Fruit fly (Drosophila melanogaster) Kc167 (cell line): ENCODE results near the gene CG5107.
A peak's percentile ranks its signal among the peaks of the same experiment; 100 is the strongest.

Experiments
- Myc ChIP-seq: fragments of >200 bp; optimal IDR thresholded peaks from 2 replicates; lab custom pipeline; 2017; ENCODE audit warnings: missing external identifiers
- Sin3A ChIP-seq: fragments of >200 bp; optimal IDR thresholded peaks from 2 replicates; lab custom pipeline; 2018; ENCODE audit warnings: missing external identifiers
- h ChIP-seq: fragments of >200 bp; optimal IDR thresholded peaks from 3 replicates; lab custom pipeline; 2018; ENCODE audit warnings: missing external identifiers
- insv ChIP-seq: fragments of >200 bp; optimal IDR thresholded peaks from 3 replicates; lab custom pipeline; 2018; ENCODE audit warnings: missing external identifiers
- psq ChIP-seq: fragments of >200 bp; optimal IDR thresholded peaks from 2 replicates; lab custom pipeline; 2017; ENCODE audit warnings: missing external identifiers
- ttk ChIP-seq: sonication (Bioruptor generic); optimal IDR thresholded peaks from 2 replicates; lab custom pipeline; 2017; ENCODE audit warnings: missing external identifiers

Gene CG5107

dm6 chr3R:25504891-25505290 is at the start of gene CG5107:
TSS of gene CG5107 (plus strand) at chr3R:25505191.
- TF ChIP-seq Myc (lab: Kevin White, UChicago) (no peak), Sin3A (lab: Kevin White, UChicago) (no peak), psq (lab: Kevin White, UChicago) (no peak), ttk (no peak), insv (lab: Kevin White, UChicago) (no peak), h (lab: Kevin White, UChicago) (no peak)

dm6 chr3R:25457097-25457496 is 47.9 kb upstream of the CG5107 start:
- TF ChIP-seq h (lab: Kevin White, UChicago) (no peak), Myc (lab: Kevin White, UChicago) (no peak), Sin3A (lab: Kevin White, UChicago) (no peak), ttk (no peak), insv (lab: Kevin White, UChicago) (no peak), psq (lab: Kevin White, UChicago) (no peak)

- TF ChIP-seq ttk (no peak), insv (lab: Kevin White, UChicago) (no peak), Sin3A (lab: Kevin White, UChicago) (no peak), Myc (lab: Kevin White, UChicago) (no peak), h (lab: Kevin White, UChicago) (no peak), psq (lab: Kevin White, UChicago) (no peak)
Observed at dm6 chr3R:25459200-25459809, 45.7 kb upstream of the CG5107 start.

dm6 chr3R:25460650-25461049 is 44.3 kb upstream of the CG5107 start:
- TF ChIP-seq psq (lab: Kevin White, UChicago), result no peak
- TF ChIP-seq Sin3A (lab: Kevin White, UChicago), result no peak
- no peak for TF ChIP-seq insv (lab: Kevin White, UChicago)
- TF ChIP-seq h (lab: Kevin White, UChicago), result no peak
- TF ChIP-seq ttk, result no peak
- TF ChIP-seq Myc (lab: Kevin White, UChicago), result no peak

dm6 chr3R:25461666-25462065 is 43.3 kb upstream of the CG5107 start:
- no peak for TF ChIP-seq ttk
- TF ChIP-seq h (lab: Kevin White, UChicago), result no peak
- no peak for TF ChIP-seq Myc (lab: Kevin White, UChicago)
- TF ChIP-seq psq (lab: Kevin White, UChicago), result no peak
- TF ChIP-seq insv (lab: Kevin White, UChicago), result no peak
- TF ChIP-seq Sin3A (lab: Kevin White, UChicago), result no peak

dm6 chr3R:25462642-25463317 is 42.2 kb upstream of the CG5107 start:
- TF ChIP-seq Sin3A (lab: Kevin White, UChicago) (no peak), psq (lab: Kevin White, UChicago) (no peak), Myc (lab: Kevin White, UChicago) (no peak), h (lab: Kevin White, UChicago) (no peak), ttk (no peak), insv (lab: Kevin White, UChicago) (no peak)

dm6 chr3R:25466166-25466565 is 38.8 kb upstream of the CG5107 start:
- no peak for TF ChIP-seq insv (lab: Kevin White, UChicago)

- TF ChIP-seq insv (lab: Kevin White, UChicago), result no peak
- TF ChIP-seq h (lab: Kevin White, UChicago), result no peak
- peak; percentile 16 for TF ChIP-seq psq (lab: Kevin White, UChicago)
- no peak for TF ChIP-seq Myc (lab: Kevin White, UChicago)
Observed at dm6 chr3R:25471853-25472634, 32.9 kb upstream of the CG5107 start.

- TF ChIP-seq Sin3A (lab: Kevin White, UChicago), result peak; percentile 98
- TF ChIP-seq psq (lab: Kevin White, UChicago), result no peak
- TF ChIP-seq Myc (lab: Kevin White, UChicago), result no peak
- no peak for TF ChIP-seq ttk
- no peak for TF ChIP-seq insv (lab: Kevin White, UChicago)
- no peak for TF ChIP-seq h (lab: Kevin White, UChicago)
Observed at dm6 chr3R:25472635-25473552, 32.1 kb upstream of the CG5107 start, which contains the start of the genes Fur1 and Vps33B. TSS of gene Fur1 (minus strand) at chr3R:25473058. TSS of gene Vps33B (plus strand) at chr3R:25473490.

- TF ChIP-seq Myc (lab: Kevin White, UChicago) (no peak), psq (lab: Kevin White, UChicago) (no peak), h (lab: Kevin White, UChicago) (no peak), insv (lab: Kevin White, UChicago) (no peak), ttk (no peak), Sin3A (lab: Kevin White, UChicago) (no peak)
Observed at dm6 chr3R:25476744-25477143, 28.2 kb upstream of the CG5107 start, which contains the start of the genes CG4553 and MED28. TSS of gene CG4553 (minus strand) at chr3R:25476915. TSS of gene MED28 (plus strand) at chr3R:25477003.
